Worm (Caenorhabditis elegans) whole organism, young adult: ENCODE results near the gene rpl-3.

ENCODE experiments used
- B0336.3 ChIP-seq: fragments of 200-800 bp; sonication (Bioruptor generic); IDR thresholded peaks from 2 replicates; pipeline ENCODE4 v1.3.6; 2022; ENCODE audit warnings: missing genetic modification characterization, missing compliant biosample characterization
- C06A6.2 ChIP-seq: fragments of 200-800 bp; sonication (Bioruptor generic); conservative IDR thresholded peaks from 2 replicates; pipeline ENCODE4 v1.3.6; 2022; ENCODE audit warnings: missing genetic modification characterization, missing compliant biosample characterization
- D2030.7 ChIP-seq: fragments of 200-800 bp; sonication (Bioruptor generic); IDR thresholded peaks from 2 replicates; pipeline ENCODE4 v1.3.6; 2022; ENCODE audit warnings: missing genetic modification reagents, missing genetic modification characterization, missing compliant biosample characterization
- F10E7.11 ChIP-seq: sonication (generic microtip); optimal IDR thresholded peaks from 2 replicates; lab custom pipeline; 2017; ENCODE audit warnings: mild to moderate bottlenecking, missing genetic modification characterization, moderate library complexity, missing compliant biosample characterization
- F22D6.2 ChIP-seq: sonication (generic microtip); optimal IDR thresholded peaks from 2 replicates; lab custom pipeline; 2016; ENCODE audit warnings: mild to moderate bottlenecking, missing genetic modification characterization, missing compliant biosample characterization
- F23B12.7 ChIP-seq: sonication (generic microtip); optimal IDR thresholded peaks from 2 replicates; lab custom pipeline; 2017; ENCODE audit warnings: missing genetic modification characterization, mild to moderate bottlenecking, missing compliant biosample characterization, antibody characterized with exemption, moderate library complexity; ENCODE audit not compliant: insufficient read depth
- F49E8.2 ChIP-seq: sonication (generic microtip); optimal IDR thresholded peaks from 3 replicates; lab custom pipeline; 2017; ENCODE audit warnings: missing genetic modification characterization, mild to moderate bottlenecking, missing compliant biosample characterization, antibody characterized with exemption, moderate library complexity; ENCODE audit not compliant: insufficient read depth
- K12H6.12 ChIP-seq: fragments of 200-800 bp; sonication (Bioruptor generic); optimal IDR thresholded peaks from 2 replicates; lab custom pipeline; 2018; ENCODE audit warnings: mild to moderate bottlenecking, missing genetic modification characterization, missing compliant biosample characterization
- T26A5.8 ChIP-seq: sonication (generic microtip); optimal IDR thresholded peaks from 2 replicates; lab custom pipeline; 2016; ENCODE audit warnings: missing genetic modification characterization, missing compliant biosample characterization
- Y95B8A.8 ChIP-seq: fragments of 200-800 bp; sonication (Bioruptor generic); IDR thresholded peaks from 2 replicates; pipeline ENCODE4 v1.3.6; 2022; ENCODE audit warnings: missing genetic modification reagents, missing genetic modification characterization, missing compliant biosample characterization
- ZK185.1 ChIP-seq: sonication (generic microtip); optimal IDR thresholded peaks from 2 replicates; lab custom pipeline; 2016; ENCODE audit warnings: mild to moderate bottlenecking, missing genetic modification characterization, missing compliant biosample characterization; ENCODE audit not compliant: poor library complexity, severe bottlenecking
- akir-1 ChIP-seq: fragments of 200-800 bp; sonication (Bioruptor generic); optimal IDR thresholded peaks from 2 replicates; lab custom pipeline; 2018; ENCODE audit warnings: mild to moderate bottlenecking, missing genetic modification characterization, moderate library complexity, missing compliant biosample characterization
- aptf-3 ChIP-seq: fragments of 200-800 bp; sonication (Bioruptor generic); IDR thresholded peaks from 2 replicates; pipeline ENCODE4 v1.3.6; 2022; ENCODE audit warnings: missing genetic modification characterization, missing compliant biosample characterization
- cebp-1 ChIP-seq, 2 experiments: fragments of 200-800 bp in 1 of 2; sonication (Bioruptor generic) in 1 of 2; sonication (generic microtip) in 1 of 2; IDR thresholded peaks in 1 of 2; optimal IDR thresholded peaks in 1 of 2; 2 replicates each; pipeline versions ENCODE4 v1.3.6 to Lab custom; 2017 to 2022; ENCODE audit warnings: missing compliant biosample characterization in 2 of 2, missing genetic modification characterization in 2 of 2, mild to moderate bottlenecking in 1 of 2, missing genetic modification reagents in 1 of 2, moderate library complexity in 1 of 2
- ceh-100 ChIP-seq: fragments of 200-800 bp; sonication (Bioruptor generic); IDR thresholded peaks from 2 replicates; pipeline ENCODE4 v1.3.6; 2022; ENCODE audit warnings: missing genetic modification reagents, missing genetic modification characterization, missing compliant biosample characterization
- ceh-79 ChIP-seq: sonication (generic microtip); optimal IDR thresholded peaks from 2 replicates; lab custom pipeline; 2017; ENCODE audit warnings: mild to moderate bottlenecking, missing genetic modification characterization, missing compliant biosample characterization
- die-1 ChIP-seq: sonication (generic microtip); optimal IDR thresholded peaks from 2 replicates; lab custom pipeline; 2016; ENCODE audit warnings: missing genotype, mild to moderate bottlenecking, missing genetic modification characterization, missing compliant biosample characterization
- dox-1 ChIP-seq: fragments of 200-800 bp; sonication (Bioruptor generic); IDR thresholded peaks from 2 replicates; pipeline ENCODE4 v1.3.6; 2022; ENCODE audit warnings: missing genetic modification reagents, missing genetic modification characterization, missing compliant biosample characterization
- egl-44 ChIP-seq: fragments of 200-800 bp; sonication (Bioruptor generic); IDR thresholded peaks from 2 replicates; pipeline ENCODE4 v1.3.6; 2022; ENCODE audit warnings: missing genetic modification reagents, missing genetic modification characterization, missing compliant biosample characterization
- egrh-3 ChIP-seq: fragments of 200-800 bp; sonication (Bioruptor generic); IDR thresholded peaks from 2 replicates; pipeline ENCODE4 v1.3.6; 2022; ENCODE audit warnings: missing genetic modification reagents, missing genetic modification characterization, missing compliant biosample characterization
- him-1 ChIP-seq: sonication (generic microtip); optimal IDR thresholded peaks from 2 replicates; lab custom pipeline; 2016; ENCODE audit warnings: missing genotype, missing genetic modification reagents, missing genetic modification characterization, missing compliant biosample characterization
- hlh-12 ChIP-seq: sonication (generic microtip); optimal IDR thresholded peaks from 2 replicates; lab custom pipeline; 2016; ENCODE audit warnings: missing genetic modification characterization, missing compliant biosample characterization
- hmg-1.2 ChIP-seq: fragments of 200-800 bp; sonication (Bioruptor generic); IDR thresholded peaks from 2 replicates; pipeline ENCODE4 v1.3.6; 2022; ENCODE audit warnings: missing genetic modification reagents, missing genetic modification characterization, missing compliant biosample characterization
- lin-35 ChIP-seq, 3 experiments: fragments of 150-350 bp in 2 of 3; sonication (generic microtip) in 1 of 3; optimal IDR thresholded peaks; 2 replicates each; lab custom pipeline; 2014 to 2018; ENCODE audit warnings: missing biosample characterization in 3 of 3, missing genetic modification characterization in 3 of 3, missing genetic modification reagents in 3 of 3
- lin-54 ChIP-seq: fragments of 200-800 bp; sonication (Bioruptor generic); optimal IDR thresholded peaks from 2 replicates; lab custom pipeline; 2018; ENCODE audit warnings: mild to moderate bottlenecking, missing genetic modification characterization, missing compliant biosample characterization
- lsl-1 ChIP-seq: fragments of 200-800 bp; sonication (Bioruptor generic); optimal IDR thresholded peaks from 2 replicates; lab custom pipeline; 2018; ENCODE audit warnings: mild to moderate bottlenecking, missing genetic modification characterization, moderate library complexity, missing compliant biosample characterization
- madf-6 ChIP-seq: fragments of 200-800 bp; sonication (Bioruptor generic); IDR thresholded peaks from 2 replicates; pipeline ENCODE4 v1.3.6; 2022; ENCODE audit warnings: missing genetic modification reagents, missing genetic modification characterization, missing compliant biosample characterization
- mcd-1 ChIP-seq: fragments of 200-800 bp; sonication (Bioruptor generic); IDR thresholded peaks from 2 replicates; pipeline ENCODE4 v1.3.6; 2022; ENCODE audit warnings: missing genetic modification reagents, missing genetic modification characterization, missing compliant biosample characterization
- nfyb-1 ChIP-seq: fragments of 200-800 bp; sonication (Bioruptor generic); IDR thresholded peaks from 2 replicates; pipeline ENCODE4 v1.3.6; 2022; ENCODE audit warnings: missing genetic modification reagents, missing genetic modification characterization, missing compliant biosample characterization
- rcor-1 ChIP-seq: fragments of 200-800 bp; sonication (Bioruptor generic); IDR thresholded peaks from 2 replicates; pipeline ENCODE4 v1.3.6; 2022; ENCODE audit warnings: missing genetic modification reagents, missing genetic modification characterization, missing compliant biosample characterization
- rpc-1 ChIP-seq, 2 experiments: fragments of 150-350 bp in 1 of 2; sonication (generic microtip) in 1 of 2; optimal IDR thresholded peaks; 2 replicates each; lab custom pipeline; 2014 to 2018; ENCODE audit warnings: missing biosample characterization in 1 of 2, missing genetic modification characterization in 1 of 2, missing genetic modification reagents in 1 of 2, missing genotype in 1 of 2
- snpc-1.1 ChIP-seq: sonication (generic microtip); optimal IDR thresholded peaks from 2 replicates; lab custom pipeline; 2017; ENCODE audit warnings: missing genetic modification characterization, mild to moderate bottlenecking, missing compliant biosample characterization, antibody characterized with exemption, moderate library complexity, missing genotype, missing genetic modification reagents; ENCODE audit not compliant: insufficient read depth
- snpc-3.4 ChIP-seq: sonication (generic microtip); optimal IDR thresholded peaks from 2 replicates; lab custom pipeline; 2017; ENCODE audit warnings: missing genetic modification characterization, mild to moderate bottlenecking, missing compliant biosample characterization, antibody characterized with exemption, moderate library complexity, missing genotype, missing genetic modification reagents
- sptf-2 ChIP-seq: fragments of 200-800 bp; sonication (Bioruptor generic); optimal IDR thresholded peaks from 2 replicates; lab custom pipeline; 2018; ENCODE audit warnings: mild to moderate bottlenecking, missing genetic modification characterization, missing compliant biosample characterization
- tbx-9 ChIP-seq: sonication (generic microtip); optimal IDR thresholded peaks from 2 replicates; lab custom pipeline; 2016; ENCODE audit warnings: borderline replicate concordance, missing genetic modification characterization, inconsistent platforms, missing compliant biosample characterization
- zfh-2 ChIP-seq: fragments of 200-800 bp; sonication (Bioruptor generic); conservative IDR thresholded peaks from 2 replicates; pipeline ENCODE4 v1.3.6; 2022; ENCODE audit warnings: missing genetic modification reagents, missing genetic modification characterization, missing compliant biosample characterization
- zim-3 ChIP-seq: sonication (generic microtip); optimal IDR thresholded peaks from 2 replicates; lab custom pipeline; 2017; ENCODE audit warnings: mild to moderate bottlenecking, missing genetic modification characterization, moderate library complexity, missing compliant biosample characterization
- ztf-18 ChIP-seq: sonication (generic microtip); optimal IDR thresholded peaks from 2 replicates; lab custom pipeline; 2016; ENCODE audit warnings: missing genotype, mild to moderate bottlenecking, missing genetic modification characterization, missing compliant biosample characterization
- ztf-25 ChIP-seq: fragments of 200-800 bp; sonication (Bioruptor generic); IDR thresholded peaks from 2 replicates; pipeline ENCODE4 v1.3.6; 2022; ENCODE audit warnings: missing genetic modification reagents, missing genetic modification characterization, missing compliant biosample characterization
- ztf-28 ChIP-seq: fragments of 200-800 bp; sonication (Bioruptor generic); IDR thresholded peaks from 2 replicates; pipeline ENCODE4 v1.3.6; 2022; ENCODE audit warnings: missing genetic modification reagents, missing genetic modification characterization, missing compliant biosample characterization

The rpl-3 gene

ce11 chrIII:3914049-3914448 lies 46.4 kb downstream of the rpl-3 start, which contains the start of gene pat-3:
Gene pat-3 (minus strand): TSS chrIII:3914149.
- no peak for TF ChIP-seq sptf-2 (GFP tag; lab: Kevin White, UChicago)
- TF ChIP-seq ceh-100 (GFP tag; lab: Robert Waterston, UW): no peak
- no peak for TF ChIP-seq egrh-3 (GFP tag; lab: Robert Waterston, UW)
- no peak for TF ChIP-seq egl-44 (GFP tag; lab: Robert Waterston, UW)
- TF ChIP-seq ceh-79 (tag; lab: Kevin White, UChicago): no peak
- TF ChIP-seq Y95B8A.8 (GFP tag; lab: Robert Waterston, UW): no peak
- no peak for TF ChIP-seq F10E7.11 (tag; lab: Kevin White, UChicago)
- TF ChIP-seq ztf-28: no peak
- TF ChIP-seq ztf-25 (GFP tag; lab: Robert Waterston, UW): no peak
- no peak for TF ChIP-seq B0336.3 (GFP tag; lab: Robert Waterston, UW)
- TF ChIP-seq T26A5.8 (tag; lab: Kevin White, UChicago): no peak
- TF ChIP-seq, all 124 proteins: peak for 0

ce11 chrIII:3914836-3915235 lies 47.2 kb downstream of the rpl-3 start:
- TF ChIP-seq F10E7.11 (tag; lab: Kevin White, UChicago) (no peak), cebp-1 (GFP tag; IDR thresholded peaks at IDR 0.05; lab: Robert Waterston, UW) (no peak), cebp-1 (tag; optimal IDR thresholded peaks at IDR 0.05; lab: Kevin White, UChicago) (peak; percentile 88), hlh-12 (tag; lab: Kevin White, UChicago) (no peak), zfh-2 (GFP tag; lab: Robert Waterston, UW) (0 out of 2 replicates have a peak, but pooled peaks have one; percentile 42)

- peak; percentile 63; the same call in 1 of the 2 replicates for TF ChIP-seq hmg-1.2 (GFP tag; lab: Robert Waterston, UW)
- 0 out of 2 replicates have a peak, but pooled peaks have one; percentile 31 for TF ChIP-seq nfyb-1 (GFP tag; lab: Robert Waterston, UW)
- TF ChIP-seq lsl-1 (GFP tag; lab: Kevin White, UChicago): no peak
Measured at ce11 chrIII:3915705-3916104, 48.1 kb downstream of the rpl-3 start.

- TF ChIP-seq akir-1: no peak
- peak; percentile 73 for TF ChIP-seq dox-1 (GFP tag; lab: Robert Waterston, UW)
- TF ChIP-seq ZK185.1: peak; percentile 63
- 0 out of 2 replicates have a peak, but pooled peaks have one; percentile 23 for TF ChIP-seq ztf-28
- TF ChIP-seq madf-6: peak; percentile 76
- peak; percentile 42 for TF ChIP-seq rpc-1 (optimal IDR thresholded peaks at IDR 0.05; lab: Kevin White, UChicago)
- no peak for TF ChIP-seq rpc-1 (tag; optimal IDR thresholded peaks at IDR 0.05; lab: Kevin White, UChicago)
- TF ChIP-seq lsl-1 (GFP tag; lab: Kevin White, UChicago): peak; percentile 47
- TF ChIP-seq D2030.7 (GFP tag; lab: Robert Waterston, UW): peak; percentile 46; the same call in 1 of the 2 replicates
- no peak for TF ChIP-seq tbx-9 (tag; lab: Kevin White, UChicago)
- TF ChIP-seq die-1 (tag; lab: Kevin White, UChicago): no peak
- TF ChIP-seq rcor-1 (GFP tag; lab: Robert Waterston, UW): peak; percentile 30; the same call in 1 of the 2 replicates
- peak; percentile 58 for TF ChIP-seq snpc-1.1 (tag; lab: Kevin White, UChicago)
- no peak for TF ChIP-seq zim-3 (tag; lab: Kevin White, UChicago)
- TF ChIP-seq mcd-1 (GFP tag; lab: Robert Waterston, UW): peak; percentile 38; the same call in 1 of the 2 replicates
- TF ChIP-seq egl-44 (GFP tag; lab: Robert Waterston, UW): no peak
- TF ChIP-seq K12H6.12 (tag; lab: Kevin White, UChicago): no peak
- peak; percentile 41 for TF ChIP-seq F23B12.7 (tag; lab: Kevin White, UChicago)
- TF ChIP-seq lin-54 (GFP tag; lab: Kevin White, UChicago): peak; percentile 50
- peak; percentile 2 for TF ChIP-seq ztf-18 (tag; lab: Kevin White, UChicago)
- TF ChIP-seq aptf-3 (GFP tag; lab: Robert Waterston, UW): no peak
- no peak for TF ChIP-seq F22D6.2 (tag; lab: Kevin White, UChicago)
- TF ChIP-seq F49E8.2: peak; percentile 1
- TF ChIP-seq lin-35 (GFP tag; optimal IDR thresholded peaks at IDR 0.05; lab: Kevin White, UChicago): peak in 1 of 3 experiments; percentile 67
- 0 out of 2 replicates have a peak, but pooled peaks have one; percentile 20 for TF ChIP-seq nfyb-1 (GFP tag; lab: Robert Waterston, UW)
- TF ChIP-seq him-1: no peak
- peak; percentile 60 for TF ChIP-seq snpc-3.4 (tag; lab: Kevin White, UChicago)
- TF ChIP-seq C06A6.2 (GFP tag; lab: Robert Waterston, UW): 0 out of 2 replicates have a peak, but pooled peaks have one; percentile 31
- peak; percentile 41; the same call in 1 of the 2 replicates for TF ChIP-seq hmg-1.2 (GFP tag; lab: Robert Waterston, UW)
Measured at ce11 chrIII:3916624-3917023, 49.0 kb downstream of the rpl-3 start, which contains the start of gene ccdc-47. Gene ccdc-47 (plus strand): TSS chrIII:3916967.
